Worm (Caenorhabditis elegans) whole organism, L2 larva: ENCODE results near the gene rpl-36.A.

Experiments used
- Y55F3AM.14 ChIP-seq: fragments of 200-800 bp; sonication (Bioruptor generic); optimal IDR thresholded peaks from 2 replicates; lab custom pipeline; 2018; ENCODE audit warnings: mild to moderate bottlenecking, missing genetic modification characterization, missing compliant biosample characterization
- alr-1 ChIP-seq: fragments of 150-350 bp; optimal IDR thresholded peaks from 2 replicates; lab custom pipeline; 2014; ENCODE audit warnings: missing biosample characterization, missing genetic modification characterization
- elt-3 ChIP-seq: sonication (generic microtip); optimal IDR thresholded peaks from 2 replicates; lab custom pipeline; 2017; ENCODE audit warnings: missing biosample characterization, missing genetic modification characterization
- gmeb-1 ChIP-seq: fragments of 150-350 bp; optimal IDR thresholded peaks from 2 replicates; lab custom pipeline; 2014; ENCODE audit warnings: missing biosample characterization, missing genetic modification characterization
- lin-11 ChIP-seq: fragments of 150-350 bp; sonication (generic microtip); optimal IDR thresholded peaks from 2 replicates; lab custom pipeline; 2014; ENCODE audit warnings: missing biosample characterization, missing genetic modification characterization, inconsistent platforms, mixed read lengths
- lsy-2 ChIP-seq, 2 experiments: fragments of 150-350 bp in 1 of 2; sonication (generic microtip) in 1 of 2; optimal IDR thresholded peaks; 2 replicates each; lab custom pipeline; 2014 to 2017; ENCODE audit warnings: missing biosample characterization in 2 of 2, missing genetic modification characterization in 2 of 2
- nhr-10 ChIP-seq: sonication (generic microtip); optimal IDR thresholded peaks from 2 replicates; lab custom pipeline; 2017; ENCODE audit warnings: missing biosample characterization, missing genetic modification characterization
- nhr-25 ChIP-seq: fragments of 150-350 bp; sonication (generic microtip); optimal IDR thresholded peaks from 3 replicates; lab custom pipeline; 2014; ENCODE audit warnings: missing biosample characterization, missing genetic modification characterization
- sem-4 ChIP-seq: fragments of 150-350 bp; optimal IDR thresholded peaks from 2 replicates; lab custom pipeline; 2014; ENCODE audit warnings: missing biosample characterization, missing genetic modification reagents, missing genetic modification characterization
- skn-1 ChIP-seq: sonication (generic microtip); optimal IDR thresholded peaks from 2 replicates; lab custom pipeline; 2017; ENCODE audit warnings: missing biosample characterization, missing genetic modification characterization
- ztf-1 ChIP-seq: fragments of 200-800 bp; sonication (Bioruptor generic); conservative IDR thresholded peaks from 2 replicates; pipeline ENCODE4 v1.3.6; 2022; ENCODE audit warnings: missing genetic modification characterization, missing compliant biosample characterization

The rpl-36.A gene

ce11 chrII:11048930-11049329 lies 48.1 kb downstream of the rpl-36.A start, which contains the start of gene F33A8.4:
Gene F33A8.4 (minus strand): TSS chrII:11049030.
- TF ChIP-seq Y55F3AM.14 (GFP tag; lab: Kevin White, UChicago) = no peak
- TF ChIP-seq sem-4 = no peak
- TF ChIP-seq nhr-10 (tag; lab: Kevin White, UChicago) = no peak
- no peak for TF ChIP-seq gmeb-1 (tag; lab: Kevin White, UChicago)
- no peak for TF ChIP-seq elt-3 (tag; lab: Kevin White, UChicago)
- no peak for TF ChIP-seq nhr-25 (tag; lab: Kevin White, UChicago)
- TF ChIP-seq lsy-2 (tag; optimal IDR thresholded peaks at IDR 0.05; lab: Kevin White, UChicago) = no peak
- TF ChIP-seq lin-11 = no peak
- no peak for TF ChIP-seq skn-1 (tag; lab: Kevin White, UChicago)
- TF ChIP-seq alr-1 = no peak
- no peak for TF ChIP-seq ztf-1
- TF ChIP-seq, all 48 proteins: peak for 0
